Worm (Caenorhabditis elegans): ENCODE data around the gene sre-11.

The sre-11 gene

ce11 chrV:7716034-7716433 lies 32.3 kb upstream of the sre-11 start, which contains the start of gene ZK105.12:
TSS of gene ZK105.12 (minus strand) at chrV:7716134.
- TF ChIP-seq rpc-1 (optimal IDR thresholded peaks at IDR 0.05) = no peak
- no peak for TF ChIP-seq rpc-1 (tag; optimal IDR thresholded peaks at IDR 0.05)
- TF ChIP-seq attf-6 (GFP tag; IDR thresholded peaks at IDR 0.05) = no peak
- no peak for TF ChIP-seq egl-18 (GFP tag; IDR thresholded peaks at IDR 0.05)
- no peak for TF ChIP-seq ceh-79 (tag; optimal IDR thresholded peaks at IDR 0.05)
- no peak for TF ChIP-seq pha-4 (tag; optimal IDR thresholded peaks at IDR 0.05)

- TF ChIP-seq Y56A3A.18 (GFP tag; IDR thresholded peaks at IDR 0.05) (no peak), Y95B8A.8 (GFP tag; IDR thresholded peaks at IDR 0.05) (no peak), athp-1 (tag; optimal IDR thresholded peaks at IDR 0.05) (no peak), ceh-40 (GFP tag; IDR thresholded peaks at IDR 0.05) (no peak), tbx-9 (tag; optimal IDR thresholded peaks at IDR 0.05; ENCODE audit: borderline replicate concordance) (no peak), dox-1 (GFP tag; IDR thresholded peaks at IDR 0.05) (no peak), egl-18 (GFP tag; IDR thresholded peaks at IDR 0.05) (no peak), lin-35 (GFP tag; optimal IDR thresholded peaks at IDR 0.05) (no peak), madf-10 (tag; optimal IDR thresholded peaks at IDR 0.05) (no peak), bed-1 (GFP tag; IDR thresholded peaks at IDR 0.05) (no peak), unc-130 (GFP tag; optimal IDR thresholded peaks at IDR 0.05) (no peak)
Measured at ce11 chrV:7713691-7714090, 29.9 kb upstream of the sre-11 start, which contains the start of gene ZK105.1. TSS of gene ZK105.1 (plus strand) at chrV:7713991.

ce11 chrV:7713072-7713471 lies 29.3 kb upstream of the sre-11 start, which contains the start of gene ZK105.13:
TSS of gene ZK105.13 (minus strand) at chrV:7713172.
- TF ChIP-seq snpc-3.4 (tag; optimal IDR thresholded peaks at IDR 0.05) (no peak), lir-1 (GFP tag; conservative IDR thresholded peaks at IDR 0.05) (no peak), nhr-120 (GFP tag; IDR thresholded peaks at IDR 0.05) (no peak), lin-26 (GFP tag; IDR thresholded peaks at IDR 0.05) (no peak), gei-17 (GFP tag; optimal IDR thresholded peaks at IDR 0.05) (no peak), cebp-2 (GFP tag; IDR thresholded peaks at IDR 0.05) (no peak), Y79H2A.3 (GFP tag; conservative IDR thresholded peaks at IDR 0.05) (no peak), Y53F4B.3 (GFP tag; IDR thresholded peaks at IDR 0.05) (no peak), mes-4 (tag; optimal IDR thresholded peaks at IDR 0.05) (no peak), akir-1 (GFP tag; optimal IDR thresholded peaks at IDR 0.05) (no peak), hsf-1 (GFP tag; IDR thresholded peaks at IDR 0.05) (no peak), tbx-9 (tag; optimal IDR thresholded peaks at IDR 0.05; ENCODE audit: borderline replicate concordance) (no peak), nfyb-1 (GFP tag; IDR thresholded peaks at IDR 0.05) (no peak), pbrm-1 (GFP tag; IDR thresholded peaks at IDR 0.05) (no peak), F10E7.11 (tag; optimal IDR thresholded peaks at IDR 0.05) (no peak), sdz-38 (tag; optimal IDR thresholded peaks at IDR 0.05) (no peak)

- TF ChIP-seq lir-1 (GFP tag; conservative IDR thresholded peaks at IDR 0.05) = no peak
- no peak for TF ChIP-seq die-1 (tag; optimal IDR thresholded peaks at IDR 0.05)
- TF ChIP-seq F33H1.4 (GFP tag; IDR thresholded peaks at IDR 0.05) = no peak
- TF ChIP-seq ceh-79 (tag; optimal IDR thresholded peaks at IDR 0.05) = no peak
- no peak for TF ChIP-seq ceh-40 (GFP tag; IDR thresholded peaks at IDR 0.05)
- no peak for TF ChIP-seq ztf-28 (GFP tag; IDR thresholded peaks at IDR 0.05)
- TF ChIP-seq rpc-1 (optimal IDR thresholded peaks at IDR 0.05) = no peak
- TF ChIP-seq rpc-1 (tag; optimal IDR thresholded peaks at IDR 0.05) = no peak
- TF ChIP-seq atf-7 (tag; optimal IDR thresholded peaks at IDR 0.05) = no peak
- no peak for TF ChIP-seq F22D6.2 (tag; optimal IDR thresholded peaks at IDR 0.05)
- no peak for TF ChIP-seq ceh-91 (GFP tag; IDR thresholded peaks at IDR 0.05)
- TF ChIP-seq B0336.3 (GFP tag; IDR thresholded peaks at IDR 0.05) = no peak
- TF ChIP-seq zim-3 (tag; optimal IDR thresholded peaks at IDR 0.05) = no peak
- TF ChIP-seq lag-1 (GFP tag; IDR thresholded peaks at IDR 0.05) = no peak
- no peak for TF ChIP-seq nhr-90 (tag; optimal IDR thresholded peaks at IDR 0.05)
- TF ChIP-seq attf-6 (GFP tag; IDR thresholded peaks at IDR 0.05) = no peak
- no peak for TF ChIP-seq lin-26 (GFP tag; IDR thresholded peaks at IDR 0.05)
- no peak for TF ChIP-seq madf-6 (GFP tag; IDR thresholded peaks at IDR 0.05)
- TF ChIP-seq bed-2 (GFP tag; IDR thresholded peaks at IDR 0.05) = no peak
- no peak for TF ChIP-seq ets-4 (GFP tag; optimal IDR thresholded peaks at IDR 0.05)
Measured at ce11 chrV:7708525-7708924, 24.8 kb upstream of the sre-11 start, which contains the start of gene ZK105.11. TSS of gene ZK105.11 (minus strand) at chrV:7708625.
